Worm (Caenorhabditis elegans) whole organism, L1 larva: Measurements from ENCODE around the gene F14D7.8.
"Not testable (repeated sequence)": the region's sequence is repeated elsewhere in the genome, so short reads cannot be mapped to it uniquely, and the experiment has no call there.

Experiments used
- C04F5.9 ChIP-seq: sonication (generic microtip); optimal IDR thresholded peaks from 2 replicates; lab custom pipeline; 2016; ENCODE audit warnings: missing genetic modification characterization, missing compliant biosample characterization
- blmp-1 ChIP-seq: fragments of 150-350 bp; optimal IDR thresholded peaks from 2 replicates; lab custom pipeline; 2014; ENCODE audit warnings: missing biosample characterization, missing genetic modification characterization
- ceh-63 ChIP-seq: fragments of 200-800 bp; sonication (Bioruptor generic); optimal IDR thresholded peaks from 2 replicates; lab custom pipeline; 2018; ENCODE audit warnings: mild to moderate bottlenecking, missing genetic modification characterization, missing compliant biosample characterization
- ceh-82 ChIP-seq, 3 experiments: fragments of 150-350 bp in 1 of 3; sonication (generic microtip) in 2 of 3; optimal IDR thresholded peaks; 2 replicates each; lab custom pipeline; 2014 to 2017; ENCODE audit warnings: missing biosample characterization in 3 of 3, missing genetic modification characterization in 3 of 3
- efl-1 ChIP-seq, 4 experiments: fragments of 150-350 bp; optimal IDR thresholded peaks in 3 of 4; peaks in 1 of 4; 1 replicate in 1 of 4; 2 replicates in 3 of 4; lab custom pipeline; 2014; ENCODE audit warnings: missing biosample characterization in 2 of 4, missing genetic modification characterization in 2 of 4, missing genetic modification reagents in 2 of 4
- efl-3 ChIP-seq: fragments of 200-800 bp; sonication (Bioruptor generic); optimal IDR thresholded peaks from 2 replicates; lab custom pipeline; 2018; ENCODE audit warnings: mild to moderate bottlenecking, missing genetic modification characterization, missing compliant biosample characterization
- egl-27 ChIP-seq, 2 experiments: fragments of 150-350 bp in 1 of 2; sonication (generic microtip); optimal IDR thresholded peaks; 3 replicates each; lab custom pipeline; 2017 to 2018; ENCODE audit warnings: missing biosample characterization in 2 of 2, missing genetic modification characterization in 2 of 2, missing genetic modification reagents in 2 of 2
- fkh-4 ChIP-seq: sonication (generic microtip); optimal IDR thresholded peaks from 2 replicates; lab custom pipeline; 2016; ENCODE audit warnings: missing compliant biosample characterization, missing genetic modification characterization, borderline replicate concordance
- fkh-8 ChIP-seq: sonication (generic microtip); optimal IDR thresholded peaks from 2 replicates; lab custom pipeline; 2016; ENCODE audit warnings: mild to moderate bottlenecking, missing genetic modification characterization, missing compliant biosample characterization
- fos-1 ChIP-seq: fragments of 150-350 bp; optimal IDR thresholded peaks from 2 replicates; lab custom pipeline; 2014; ENCODE audit warnings: missing biosample characterization, missing genetic modification characterization
- grh-1 ChIP-seq: fragments of 200-800 bp; sonication (Bioruptor generic); IDR thresholded peaks from 2 replicates; pipeline ENCODE4 v1.3.6; 2022; ENCODE audit warnings: missing genetic modification reagents, missing genetic modification characterization, missing compliant biosample characterization
- hlh-17 ChIP-seq: fragments of 200-800 bp; sonication (Bioruptor generic); optimal IDR thresholded peaks from 2 replicates; lab custom pipeline; 2018; ENCODE audit warnings: missing genetic modification characterization, mild to moderate bottlenecking, missing compliant biosample characterization, moderate library complexity, borderline replicate concordance
- isw-1 ChIP-seq: fragments of 200-800 bp; sonication (Bioruptor generic); IDR thresholded peaks from 2 replicates; pipeline ENCODE4 v1.3.6; 2022; ENCODE audit warnings: missing genetic modification characterization, missing compliant biosample characterization
- lin-13 ChIP-seq: fragments of 150-350 bp; optimal IDR thresholded peaks from 2 replicates; lab custom pipeline; 2014; ENCODE audit warnings: missing biosample characterization, missing genetic modification reagents, missing genetic modification characterization
- lin-14 ChIP-seq: fragments of 200-800 bp; sonication (Bioruptor generic); optimal IDR thresholded peaks from 2 replicates; lab custom pipeline; 2018; ENCODE audit warnings: mild to moderate bottlenecking, missing genetic modification characterization, moderate library complexity, missing compliant biosample characterization
- lin-15B ChIP-seq: fragments of 150-350 bp; sonication (generic microtip); optimal IDR thresholded peaks from 3 replicates; lab custom pipeline; 2014; ENCODE audit warnings: missing biosample characterization, missing genetic modification characterization
- lin-35 ChIP-seq, 2 experiments: fragments of 150-350 bp; optimal IDR thresholded peaks; 2 replicates each; lab custom pipeline; 2014; ENCODE audit warnings: missing biosample characterization in 2 of 2, missing genetic modification characterization in 2 of 2, missing genetic modification reagents in 2 of 2
- lsy-2 ChIP-seq, 2 experiments: fragments of 150-350 bp; optimal IDR thresholded peaks; 2 replicates each; lab custom pipeline; 2014; ENCODE audit warnings: missing biosample characterization in 2 of 2, missing genetic modification characterization in 2 of 2
- mab-9 ChIP-seq: fragments of 200-800 bp; sonication (Bioruptor generic); IDR thresholded peaks from 2 replicates; pipeline ENCODE4 v1.3.6; 2022; ENCODE audit warnings: missing genetic modification reagents, missing genetic modification characterization, missing compliant biosample characterization
- mdl-1 ChIP-seq, 2 experiments: fragments of 150-350 bp; optimal IDR thresholded peaks; 2 replicates each; lab custom pipeline; 2014 to 2017; ENCODE audit warnings: missing biosample characterization in 2 of 2, missing genetic modification characterization in 2 of 2, inconsistent platforms in 1 of 2
- mef-2 ChIP-seq: fragments of 150-350 bp; optimal IDR thresholded peaks from 2 replicates; lab custom pipeline; 2014; ENCODE audit warnings: missing biosample characterization, missing genetic modification characterization
- mep-1 ChIP-seq: fragments of 150-350 bp; optimal IDR thresholded peaks from 2 replicates; lab custom pipeline; 2014; ENCODE audit warnings: missing biosample characterization, missing genetic modification characterization
- nhr-47 ChIP-seq: sonication (generic microtip); optimal IDR thresholded peaks from 2 replicates; lab custom pipeline; 2016; ENCODE audit warnings: mild to moderate bottlenecking, missing genetic modification characterization, moderate library complexity, missing compliant biosample characterization
- nhr-71 ChIP-seq: sonication (generic microtip); optimal IDR thresholded peaks from 2 replicates; lab custom pipeline; 2016; ENCODE audit warnings: mild to moderate bottlenecking, missing genetic modification characterization, moderate library complexity, missing compliant biosample characterization
- nhr-76 ChIP-seq: sonication (generic microtip); optimal IDR thresholded peaks from 2 replicates; lab custom pipeline; 2017; ENCODE audit warnings: missing biosample characterization, missing genetic modification characterization
- nhr-85 ChIP-seq: sonication (generic microtip); peaks from one replicate; lab custom pipeline; 2016; ENCODE audit warnings: missing genetic modification characterization, inconsistent platforms, missing compliant biosample characterization
- pag-3 ChIP-seq: sonication (generic microtip); optimal IDR thresholded peaks from 2 replicates; lab custom pipeline; 2017; ENCODE audit warnings: missing genetic modification characterization, mild to moderate bottlenecking, missing compliant biosample characterization, antibody characterized with exemption, borderline replicate concordance; ENCODE audit not compliant: insufficient read depth
- sox-4 ChIP-seq: sonication (generic microtip); optimal IDR thresholded peaks from 2 replicates; lab custom pipeline; 2016; ENCODE audit warnings: missing genetic modification characterization, missing compliant biosample characterization
- sptf-1 ChIP-seq: fragments of 150-350 bp; optimal IDR thresholded peaks from 2 replicates; lab custom pipeline; 2014; ENCODE audit warnings: missing biosample characterization, missing genetic modification characterization
- unc-30 ChIP-seq: sonication (generic microtip); optimal IDR thresholded peaks from 2 replicates; lab custom pipeline; 2017; ENCODE audit warnings: missing biosample characterization, missing genetic modification characterization
- xbp-1 ChIP-seq: sonication (generic microtip); optimal IDR thresholded peaks from 2 replicates; lab custom pipeline; 2016; ENCODE audit warnings: missing genetic modification characterization, missing compliant biosample characterization
- zag-1 ChIP-seq: fragments of 150-350 bp; optimal IDR thresholded peaks from 2 replicates; lab custom pipeline; 2014; ENCODE audit warnings: missing biosample characterization, missing genetic modification characterization
- ztf-4 ChIP-seq: fragments of 150-350 bp; optimal IDR thresholded peaks from 2 replicates; lab custom pipeline; 2014; ENCODE audit warnings: missing biosample characterization, missing genetic modification characterization

F14D7.8 gene

ce11 chrV:14317204-14317603 lies 4.6 kb upstream of the F14D7.8 start:
- no peak for TF ChIP-seq C04F5.9 (tag; lab: Kevin White, UChicago)
- TF ChIP-seq unc-30 (tag; lab: Kevin White, UChicago) = no peak
- no peak for TF ChIP-seq nhr-47 (tag; lab: Kevin White, UChicago)
- peak; percentile 62 for TF ChIP-seq lin-14 (GFP tag; lab: Kevin White, UChicago)
- no peak for TF ChIP-seq fkh-8
- no peak for TF ChIP-seq nhr-76 (tag; lab: Kevin White, UChicago)
- TF ChIP-seq mab-9 = no peak
- TF ChIP-seq lsy-2 (tag; optimal IDR thresholded peaks at IDR 0.05; lab: Kevin White, UChicago) = peak in 1 of 2 experiments; percentile 23
- TF ChIP-seq lin-13 = no peak
- TF ChIP-seq sptf-1 (tag; lab: Kevin White, UChicago) = no peak
- TF ChIP-seq efl-1 (optimal IDR thresholded peaks at IDR 0.05; lab: Kevin White, UChicago) = no peak
- peak in 1 of 2 experiments; percentile 2 for TF ChIP-seq efl-1 (GFP tag; optimal IDR thresholded peaks at IDR 0.05 in 1 of 2; lab: Kevin White, UChicago)
- no peak for TF ChIP-seq mdl-1 (tag; optimal IDR thresholded peaks at IDR 0.05; lab: Kevin White, UChicago)

ce11 chrV:14316525-14316924 lies 3.9 kb upstream of the F14D7.8 start, which contains the start of gene F47B8.2:
F47B8.2 (minus strand) TSS chrV:14316625.
- TF ChIP-seq sox-4 (no peak), zag-1 (tag; lab: Kevin White, UChicago) (no peak), mdl-1 (tag; optimal IDR thresholded peaks at IDR 0.05; lab: Kevin White, UChicago) (no peak), mef-2 (tag; lab: Kevin White, UChicago) (no peak), ztf-4 (tag; lab: Kevin White, UChicago) (no peak), lin-15B (tag; lab: Kevin White, UChicago) (no peak), efl-3 (GFP tag; lab: Kevin White, UChicago) (no peak)

- TF ChIP-seq nhr-85 (tag; lab: Kevin White, UChicago) (peak; percentile 16), xbp-1 (no peak), mdl-1 (tag; optimal IDR thresholded peaks at IDR 0.05; lab: Kevin White, UChicago) (no peak)
Observed at ce11 chrV:14314236-14314635, 1.6 kb upstream of the F14D7.8 start, which contains the start of gene F47B8.1. F47B8.1 (minus strand) TSS chrV:14314336.

- TF ChIP-seq hlh-17 (no peak), efl-3 (GFP tag; lab: Kevin White, UChicago) (no peak), ceh-63 (GFP tag; lab: Kevin White, UChicago) (no peak), fos-1 (no peak), pag-3 (tag; lab: Kevin White, UChicago) (no peak), grh-1 (GFP tag; lab: Robert Waterston, UW) (no peak), ceh-82 (tag; optimal IDR thresholded peaks at IDR 0.05; lab: Kevin White, UChicago) (no peak), egl-27 (tag; optimal IDR thresholded peaks at IDR 0.05; lab: Kevin White, UChicago) (no peak), blmp-1 (no peak), nhr-71 (tag; lab: Kevin White, UChicago) (no peak), mep-1 (tag; lab: Kevin White, UChicago) (no peak)
Observed at ce11 chrV:14311115-14311514, 1.5 kb downstream of the F14D7.8 start, which contains the start of gene ddn-3. ddn-3 (minus strand) TSS chrV:14311215.

ce11 chrV:14309632-14310031 lies 3.0 kb downstream of the F14D7.8 start, which contains the start of gene F14D7.14:
F14D7.14 (plus strand) TSS chrV:14309932.
- TF ChIP-seq isw-1 (GFP tag; lab: Robert Waterston, UW); C04F5.9 (tag; lab: Kevin White, UChicago); efl-3 (GFP tag; lab: Kevin White, UChicago): not testable (repeated sequence)

ce11 chrV:14308164-14308563 lies 4.4 kb downstream of the F14D7.8 start, which contains the start of gene spig-5:
spig-5 (plus strand) TSS chrV:14308464.
- not testable (repeated sequence) for TF ChIP-seq lin-35 (GFP tag; optimal IDR thresholded peaks at IDR 0.05; lab: Kevin White, UChicago); nhr-76 (tag; lab: Kevin White, UChicago); fkh-4 (tag; lab: Kevin White, UChicago)
- TF ChIP-seq, all 84 proteins: peak for 0; not testable (repeated sequence) for 84
